Worm (Caenorhabditis elegans) whole organism, mixed stage, embryonic: ENCODE data around the gene cct-5.

ENCODE experiments used
- blmp-1 ChIP-seq: fragments of 150-350 bp; optimal IDR thresholded peaks from 2 replicates; lab custom pipeline; 2014; ENCODE audit warnings: missing biosample characterization, missing genetic modification characterization
- lsy-2 ChIP-seq: fragments of 150-350 bp; optimal IDR thresholded peaks from 2 replicates; lab custom pipeline; 2014; ENCODE audit warnings: missing biosample characterization, missing genetic modification characterization
- mep-1 ChIP-seq: fragments of 150-350 bp; optimal IDR thresholded peaks from 2 replicates; lab custom pipeline; 2017; ENCODE audit warnings: missing biosample characterization, missing genetic modification reagents, missing genetic modification characterization, inconsistent platforms
- nhr-28 ChIP-seq: fragments of 150-350 bp; optimal IDR thresholded peaks from 2 replicates; lab custom pipeline; 2014; ENCODE audit warnings: missing biosample characterization, missing genetic modification characterization
- unc-39 ChIP-seq: fragments of 150-350 bp; optimal IDR thresholded peaks from 2 replicates; lab custom pipeline; 2014; ENCODE audit warnings: missing biosample characterization, missing genetic modification characterization
- unc-62 ChIP-seq: fragments of 150-350 bp; optimal IDR thresholded peaks from 2 replicates; lab custom pipeline; 2014; ENCODE audit warnings: missing biosample characterization, missing genetic modification reagents, missing genetic modification characterization

- TF ChIP-seq mep-1 (tag; lab: Kevin White, UChicago) (no peak), blmp-1 (no peak), lsy-2 (tag; lab: Kevin White, UChicago) (no peak), nhr-28 (tag; lab: Kevin White, UChicago) (no peak), unc-62 (GFP tag; lab: Kevin White, UChicago) (no peak), unc-39 (tag; lab: Kevin White, UChicago) (no peak)
Measured at ce11 chrIII:4449357-4449756, 58.6 kb downstream of the cct-5 start.
